Fruit fly (Drosophila melanogaster) whole organism, embryonic: ENCODE measurements around the gene RhoGDI.

Source experiments
- ATbp ChIP-seq: fragments of 200-800 bp; sonication (Bioruptor generic); optimal IDR thresholded peaks from 2 replicates; lab custom pipeline; 2017; ENCODE audit warnings: missing biosample characterization, mild to moderate bottlenecking, missing genetic modification characterization, missing genetic modification reagents
- Adf1 ChIP-seq: fragments of 200-800 bp; sonication (Bioruptor generic); IDR thresholded peaks from 2 replicates; pipeline ENCODE4 v1.3.6; 2022; ENCODE audit warnings: missing biosample characterization, missing genetic modification characterization
- CG12219 ChIP-seq: fragments of 200-800 bp; sonication (Bioruptor generic); optimal IDR thresholded peaks from 3 replicates; lab custom pipeline; 2018; ENCODE audit warnings: missing biosample characterization, mild to moderate bottlenecking, missing genetic modification characterization
- CG12236 ChIP-seq: fragments of 200-800 bp; sonication (Bioruptor generic); optimal IDR thresholded peaks from 2 replicates; lab custom pipeline; 2016; ENCODE audit warnings: missing biosample characterization, missing genetic modification characterization
- CG15696 ChIP-seq: fragments of 200-800 bp; sonication (Bioruptor generic); optimal IDR thresholded peaks from 2 replicates; lab custom pipeline; 2019; ENCODE audit warnings: missing biosample characterization, mild to moderate bottlenecking, missing genetic modification characterization, moderate library complexity
- CG17328 ChIP-seq: fragments of 200-800 bp; sonication (Bioruptor generic); IDR thresholded peaks from 2 replicates; pipeline ENCODE4 v1.3.6; 2022; ENCODE audit warnings: missing biosample characterization, missing genetic modification characterization
- CG17829 ChIP-seq: fragments of 200-800 bp; optimal IDR thresholded peaks from 2 replicates; lab custom pipeline; 2019; ENCODE audit warnings: missing biosample characterization, mild to moderate bottlenecking, missing genetic modification characterization, moderate library complexity
- CG2120 ChIP-seq: fragments of 200-800 bp; sonication (Bioruptor generic); optimal IDR thresholded peaks from 3 replicates; lab custom pipeline; 2016; ENCODE audit warnings: missing biosample characterization, missing genetic modification characterization
- CG2202 ChIP-seq: fragments of 200-800 bp; sonication (Bioruptor generic); optimal IDR thresholded peaks from 2 replicates; lab custom pipeline; 2018; ENCODE audit warnings: missing biosample characterization, mild to moderate bottlenecking, missing genetic modification characterization
- CG3065 ChIP-seq: fragments of 200-800 bp; sonication (Bioruptor generic); optimal IDR thresholded peaks from 2 replicates; lab custom pipeline; 2016; ENCODE audit warnings: missing biosample characterization, missing genetic modification characterization
- CG31224 ChIP-seq: fragments of 200-800 bp; sonication (Bioruptor generic); IDR thresholded peaks from 2 replicates; pipeline ENCODE4 v1.3.6; 2022; ENCODE audit warnings: missing biosample characterization, missing genetic modification characterization
- CG3847 ChIP-seq: fragments of 200-800 bp; sonication (Bioruptor generic); IDR thresholded peaks from 2 replicates; pipeline ENCODE4 v1.3.6; 2022; ENCODE audit warnings: missing biosample characterization, missing genetic modification characterization
- CG4282 ChIP-seq: fragments of 200-800 bp; sonication (Bioruptor generic); optimal IDR thresholded peaks from 2 replicates; lab custom pipeline; 2016; ENCODE audit warnings: missing biosample characterization, missing genetic modification characterization
- CG4360 ChIP-seq: fragments of 200-800 bp; sonication (Bioruptor generic); IDR thresholded peaks from 2 replicates; pipeline ENCODE4 v1.3.6; 2022; ENCODE audit warnings: missing biosample characterization, missing genetic modification characterization
- CG4707 ChIP-seq: fragments of 200-800 bp; sonication (Bioruptor generic); optimal IDR thresholded peaks from 2 replicates; lab custom pipeline; 2018; ENCODE audit warnings: missing biosample characterization, mild to moderate bottlenecking, missing genetic modification characterization, moderate library complexity
- CG6272 ChIP-seq: fragments of 200-800 bp; sonication (Bioruptor generic); IDR thresholded peaks from 2 replicates; pipeline ENCODE4 v1.3.6; 2022; ENCODE audit warnings: missing biosample characterization, missing genetic modification characterization
- CG7987 ChIP-seq: fragments of 200-800 bp; sonication (Bioruptor generic); optimal IDR thresholded peaks from 2 replicates; lab custom pipeline; 2018; ENCODE audit warnings: missing biosample characterization, mild to moderate bottlenecking, missing genetic modification characterization, moderate library complexity
- CG8089 ChIP-seq: fragments of 200-800 bp; sonication (Bioruptor generic); optimal IDR thresholded peaks from 3 replicates; lab custom pipeline; 2016; ENCODE audit warnings: missing biosample characterization, missing genetic modification characterization
- CG8281 ChIP-seq: fragments of 200-800 bp; sonication (Bioruptor generic); optimal IDR thresholded peaks from 2 replicates; lab custom pipeline; 2018; ENCODE audit warnings: missing biosample characterization, mild to moderate bottlenecking, missing genetic modification characterization, moderate library complexity
- CG9609 ChIP-seq: fragments of 200-800 bp; sonication (Bioruptor generic); optimal IDR thresholded peaks from 3 replicates; lab custom pipeline; 2016; ENCODE audit warnings: missing biosample characterization, missing genetic modification characterization
- CrebB ChIP-seq: fragments of 200-800 bp; sonication (Bioruptor generic); optimal IDR thresholded peaks from 3 replicates; lab custom pipeline; 2018; ENCODE audit warnings: missing biosample characterization, mild to moderate bottlenecking, missing genetic modification characterization
- Dek ChIP-seq: fragments of 200-800 bp; sonication (Bioruptor generic); optimal IDR thresholded peaks from 3 replicates; lab custom pipeline; 2019; ENCODE audit warnings: missing biosample characterization, mild to moderate bottlenecking, missing genetic modification characterization, moderate library complexity
- Doc3 ChIP-seq: fragments of 200-800 bp; sonication (Bioruptor generic); IDR thresholded peaks from 3 replicates; pipeline ENCODE4 v1.3.6; 2022; ENCODE audit warnings: missing biosample characterization, missing genetic modification characterization; ENCODE audit not compliant: partially characterized antibody
- Dref ChIP-seq: fragments of 200-800 bp; sonication (Bioruptor generic); IDR thresholded peaks from 2 replicates; pipeline ENCODE4 v1.3.6; 2022; ENCODE audit warnings: missing biosample characterization, missing genetic modification characterization
- Ets65A ChIP-seq: fragments of 200-800 bp; sonication (Bioruptor generic); peaks from one replicate; lab custom pipeline; 2016; ENCODE audit warnings: missing biosample characterization, missing genetic modification characterization
- H2.0 ChIP-seq: fragments of 200-800 bp; sonication (Bioruptor generic); IDR thresholded peaks from 2 replicates; pipeline ENCODE4 v1.3.6; 2022; ENCODE audit warnings: missing biosample characterization, missing genetic modification characterization
- HLH54F ChIP-seq: fragments of 200-800 bp; sonication (Bioruptor generic); optimal IDR thresholded peaks from 3 replicates; lab custom pipeline; 2016; ENCODE audit warnings: missing biosample characterization, missing genetic modification characterization
- Hr3 ChIP-seq: fragments of 200-800 bp; sonication (Bioruptor generic); optimal IDR thresholded peaks from 3 replicates; lab custom pipeline; 2016; ENCODE audit warnings: missing biosample characterization, missing genetic modification characterization
- Hr51 ChIP-seq, 2 experiments: fragments of 200-800 bp; sonication (Bioruptor generic); optimal IDR thresholded peaks; 2 replicates in 1 of 2; 3 replicates in 1 of 2; lab custom pipeline; 2016 to 2018; ENCODE audit warnings: missing biosample characterization in 2 of 2, missing genetic modification characterization in 2 of 2, mild to moderate bottlenecking in 1 of 2, moderate library complexity in 1 of 2
- Max ChIP-seq: fragments of 200-800 bp; sonication (Bioruptor generic); optimal IDR thresholded peaks from 2 replicates; lab custom pipeline; 2016; ENCODE audit warnings: missing biosample characterization, mild to moderate bottlenecking, missing genetic modification characterization
- Myb ChIP-seq: fragments of 200-800 bp; sonication (Bioruptor generic); optimal IDR thresholded peaks from 2 replicates; lab custom pipeline; 2016; ENCODE audit warnings: missing biosample characterization, missing genetic modification characterization
- NC2α ChIP-seq: fragments of 200-800 bp; sonication (Bioruptor generic); optimal IDR thresholded peaks from 2 replicates; lab custom pipeline; 2016; ENCODE audit warnings: missing biosample characterization, missing genetic modification characterization
- TFAM ChIP-seq: fragments of 200-800 bp; sonication (Bioruptor generic); optimal IDR thresholded peaks from 2 replicates; lab custom pipeline; 2017; ENCODE audit warnings: missing biosample characterization, missing genetic modification characterization, inconsistent platforms
- Xrp1 ChIP-seq: fragments of 200-800 bp; sonication (Bioruptor generic); IDR thresholded peaks from 2 replicates; pipeline ENCODE4 v1.3.6; 2022; ENCODE audit warnings: missing biosample characterization, missing genetic modification characterization
- aop ChIP-seq: fragments of 200-800 bp; sonication (Bioruptor generic); IDR thresholded peaks from 2 replicates; pipeline ENCODE4 v1.3.6; 2022; ENCODE audit warnings: missing biosample characterization, missing genetic modification characterization
- danr ChIP-seq: fragments of 200-800 bp; sonication (Bioruptor generic); IDR thresholded peaks from 2 replicates; pipeline ENCODE4 v1.3.6; 2022; ENCODE audit warnings: missing biosample characterization, missing genetic modification characterization
- fd64A ChIP-seq: fragments of 200-800 bp; sonication (Bioruptor generic); optimal IDR thresholded peaks from 3 replicates; lab custom pipeline; 2018; ENCODE audit warnings: missing biosample characterization, mild to moderate bottlenecking, missing genetic modification characterization
- gcm2 ChIP-seq: fragments of 200-800 bp; sonication (Bioruptor generic); optimal IDR thresholded peaks from 2 replicates; lab custom pipeline; 2016; ENCODE audit warnings: missing biosample characterization, missing genetic modification characterization
- gt ChIP-seq: fragments of 200-800 bp; sonication (Bioruptor generic); IDR thresholded peaks from 2 replicates; pipeline ENCODE4 v1.3.6; 2022; ENCODE audit warnings: missing biosample characterization, missing genetic modification characterization
- prd ChIP-seq, 3 experiments: fragments of >200 bp in 2 of 3; fragments of 200-800 bp in 1 of 3; sonication (Bioruptor generic) in 1 of 3; optimal IDR thresholded peaks in 2 of 3; IDR thresholded peaks in 1 of 3; 2 replicates in 2 of 3; 3 replicates in 1 of 3; pipeline versions ENCODE4 v1.3.6 to Lab custom; 2017 to 2022; ENCODE audit warnings: missing biosample characterization in 1 of 3, missing genetic modification characterization in 1 of 3
- pzg ChIP-seq: fragments of 200-800 bp; sonication (Bioruptor generic); optimal IDR thresholded peaks from 3 replicates; lab custom pipeline; 2018; ENCODE audit warnings: missing biosample characterization, mild to moderate bottlenecking, missing genetic modification characterization, moderate library complexity
- ro ChIP-seq: fragments of 200-800 bp; sonication (Bioruptor generic); IDR thresholded peaks from 2 replicates; pipeline ENCODE4 v1.3.6; 2022; ENCODE audit warnings: missing biosample characterization, missing genetic modification characterization
- row ChIP-seq: fragments of 200-800 bp; sonication (Bioruptor generic); IDR thresholded peaks from 3 replicates; pipeline ENCODE4 v1.3.6; 2022; ENCODE audit warnings: missing biosample characterization, missing genetic modification characterization
- sc ChIP-seq, 3 experiments: fragments of >200 bp in 2 of 3; fragments of 200-800 bp in 1 of 3; sonication (Bioruptor generic) in 1 of 3; optimal IDR thresholded peaks; 2 replicates in 2 of 3; 3 replicates in 1 of 3; lab custom pipeline; 2017; ENCODE audit warnings: mild to moderate bottlenecking in 1 of 3, missing biosample characterization in 1 of 3, missing genetic modification characterization in 1 of 3, missing genetic modification reagents in 1 of 3
- seq ChIP-seq: fragments of 200-800 bp; sonication (Bioruptor generic); IDR thresholded peaks from 2 replicates; pipeline ENCODE4 v1.3.6; 2022; ENCODE audit warnings: missing biosample characterization, missing genetic modification characterization
- sob ChIP-seq: fragments of 200-800 bp; sonication (Bioruptor generic); IDR thresholded peaks from 2 replicates; pipeline ENCODE4 v1.3.6; 2022; ENCODE audit warnings: missing biosample characterization, missing genetic modification characterization
- tna ChIP-seq: fragments of 200-800 bp; sonication (Bioruptor generic); IDR thresholded peaks from 2 replicates; pipeline ENCODE4 v1.3.6; 2022; ENCODE audit warnings: missing biosample characterization, missing genetic modification characterization; ENCODE audit not compliant: partially characterized antibody
- ttk ChIP-seq: fragments of 200-800 bp; sonication (Bioruptor generic); IDR thresholded peaks from 2 replicates; pipeline ENCODE4 v2.1.2; 2022; ENCODE audit warnings: missing biosample characterization, missing genetic modification characterization
- zen ChIP-seq: fragments of 200-800 bp; sonication (Bioruptor generic); optimal IDR thresholded peaks from 3 replicates; lab custom pipeline; 2018; ENCODE audit warnings: missing biosample characterization, mild to moderate bottlenecking, missing genetic modification characterization, moderate library complexity
- zen2 ChIP-seq: fragments of 200-800 bp; sonication (Bioruptor generic); IDR thresholded peaks from 3 replicates; pipeline ENCODE4 v1.3.6; 2022; ENCODE audit warnings: missing biosample characterization, missing genetic modification characterization; ENCODE audit not compliant: partially characterized antibody
- zfh2 ChIP-seq: fragments of 200-800 bp; sonication (Bioruptor generic); optimal IDR thresholded peaks from 2 replicates; lab custom pipeline; 2016; ENCODE audit warnings: missing biosample characterization, missing genetic modification characterization

RhoGDI gene

DNA sequence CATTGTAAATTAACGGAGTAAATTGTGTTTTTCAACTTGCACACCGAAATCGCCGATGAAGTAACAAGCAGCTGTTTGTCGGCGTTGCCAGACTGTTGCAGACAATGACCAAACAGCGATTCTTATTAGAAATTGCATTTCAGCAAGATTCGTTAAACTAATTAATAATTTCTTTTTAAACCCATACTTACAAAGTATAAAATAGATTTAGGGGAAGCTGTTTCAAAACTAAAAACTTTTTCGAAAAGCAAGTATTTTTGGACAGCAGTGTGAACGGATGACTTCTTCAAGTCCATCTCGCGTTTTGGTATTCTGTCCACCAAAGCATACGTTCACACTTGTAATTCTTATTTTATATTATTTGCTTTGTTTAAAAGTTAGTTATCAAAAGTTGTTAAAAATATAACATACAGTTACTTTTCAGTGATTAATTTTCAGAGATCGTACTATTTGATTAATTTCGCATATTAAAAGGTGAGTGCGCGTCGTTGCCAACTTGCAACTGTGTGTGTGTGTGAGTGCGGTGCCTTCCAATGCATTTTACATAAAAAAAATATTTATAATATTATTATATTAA lies at the start of gene RhoGDI, which contains the start of gene CG8004 (continued):
- TF ChIP-seq Dek (tag; lab: Kevin White, UChicago) (peak; percentile 62), CG9609 (GFP tag; lab: Kevin White, UChicago) (peak; percentile 60), CG12236 (no peak), aop (GFP tag; lab: Robert Waterston, UW) (no peak), CG4282 (GFP tag; lab: Kevin White, UChicago) (peak; percentile 52), CG4707 (GFP tag; lab: Kevin White, UChicago) (no peak), CG6272 (GFP tag; lab: Robert Waterston, UW) (no peak), CG12219 (no peak), TFAM (no peak), Myb (peak; percentile 32), Dref (no peak), CrebB (peak; percentile 4), prd (optimal IDR thresholded peaks at IDR 0.05; lab: Kevin White, UChicago) (no peak), prd (GFP tag; IDR thresholded peaks at IDR 0.05; lab: Robert Waterston, UW) (peak; percentile 74), ttk (GFP tag; lab: Robert Waterston, UW) (0 out of 2 replicates have a peak, but pooled peaks have one; percentile 43), CG17328 (GFP tag; lab: Robert Waterston, UW) (peak; percentile 63), gt (GFP tag; lab: Robert Waterston, UW) (no peak), CG2120 (GFP tag; lab: Kevin White, UChicago) (peak; percentile 84), Xrp1 (GFP tag; lab: Robert Waterston, UW) (peak; percentile 67), CG31224 (GFP tag; lab: Robert Waterston, UW) (no peak), Max (GFP tag; lab: Kevin White, UChicago) (peak; percentile 68), CG2202 (peak; percentile 32), seq (GFP tag; lab: Robert Waterston, UW) (no peak), row (GFP tag; lab: Robert Waterston, UW) (peak; percentile 81), CG15696 (tag; lab: Kevin White, UChicago) (peak; percentile 56), fd64A (GFP tag; lab: Kevin White, UChicago) (no peak), Ets65A (GFP tag; lab: Kevin White, UChicago) (peak; percentile 91), CG17829 (tag; lab: Kevin White, UChicago) (peak; percentile 79), Doc3 (no peak), ATbp (GFP tag; lab: Kevin White, UChicago) (no peak), gcm2 (GFP tag; lab: Kevin White, UChicago) (peak; percentile 65), CG4360 (GFP tag; lab: Robert Waterston, UW) (0 out of 2 replicates have a peak, but pooled peaks have one; percentile 18), HLH54F (GFP tag; lab: Kevin White, UChicago) (peak; percentile 76), H2.0 (GFP tag; lab: Robert Waterston, UW) (peak; percentile 52; the same call in 1 of the 2 replicates), ro (GFP tag; lab: Robert Waterston, UW) (no peak), Adf1 (no peak), CG3847 (GFP tag; lab: Robert Waterston, UW) (peak; percentile 80)

DNA sequence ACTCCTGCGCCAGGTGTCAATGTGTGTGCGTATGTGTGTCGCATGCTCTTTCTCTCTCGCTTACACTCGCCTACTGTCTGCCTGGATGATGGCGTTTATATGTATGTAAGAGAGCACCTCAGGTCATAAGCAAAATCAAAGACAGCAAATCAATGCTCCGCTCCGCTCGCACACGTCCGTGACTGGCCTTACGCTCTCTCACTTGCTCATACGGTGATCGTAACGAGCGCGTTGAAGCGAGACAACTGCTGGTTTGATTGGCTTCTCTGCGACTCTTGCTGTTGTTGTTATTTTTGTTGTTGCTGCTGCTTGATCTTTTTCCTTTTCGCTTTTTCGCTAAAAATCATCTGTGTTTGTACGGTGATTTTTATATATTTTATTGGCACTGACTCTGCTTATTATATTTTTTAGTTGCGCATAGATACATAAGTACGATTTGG lies 33.0 kb upstream of the RhoGDI start:
- TF ChIP-seq tna (GFP tag; lab: Robert Waterston, UW), result no peak
- no peak for TF ChIP-seq Hr51 (GFP tag; optimal IDR thresholded peaks at IDR 0.05; lab: Kevin White, UChicago)
- no peak for TF ChIP-seq CG8089 (GFP tag; lab: Kevin White, UChicago)
- no peak for TF ChIP-seq sc (optimal IDR thresholded peaks at IDR 0.05; lab: Kevin White, UChicago)
- no peak for TF ChIP-seq sc (GFP tag; optimal IDR thresholded peaks at IDR 0.05; lab: Kevin White, UChicago)
- TF ChIP-seq Hr3 (GFP tag; lab: Kevin White, UChicago), result no peak
- no peak for TF ChIP-seq zen2 (GFP tag; lab: Robert Waterston, UW)
- TF ChIP-seq sob (GFP tag; lab: Robert Waterston, UW), result peak; percentile 32; the same call in 1 of the 2 replicates
- no peak for TF ChIP-seq danr
- peak; percentile 57 for TF ChIP-seq zen (tag; lab: Kevin White, UChicago)
- TF ChIP-seq CG8281 (tag; lab: Kevin White, UChicago), result no peak
- no peak for TF ChIP-seq NC2α
- peak; percentile 9 for TF ChIP-seq CG7987 (GFP tag; lab: Kevin White, UChicago)
- TF ChIP-seq pzg (GFP tag; lab: Kevin White, UChicago), result no peak
- TF ChIP-seq zfh2, result no peak
- TF ChIP-seq CG2120 (GFP tag; lab: Kevin White, UChicago), result no peak
- TF ChIP-seq CG3065 (GFP tag; lab: Kevin White, UChicago), result no peak
